Worm (Caenorhabditis elegans) whole organism, late embryonic: ENCODE measurements around the gene ugt-45.
A peak's percentile ranks its signal among the peaks of the same experiment; 100 is the strongest.

Experiments
- C08G9.2 ChIP-seq: sonication (generic microtip); optimal IDR thresholded peaks from 2 replicates; lab custom pipeline; 2016; ENCODE audit warnings: mild to moderate bottlenecking, missing genetic modification characterization, moderate library complexity, missing compliant biosample characterization
- F13H6.1 ChIP-seq: sonication (generic microtip); optimal IDR thresholded peaks from 2 replicates; lab custom pipeline; 2016; ENCODE audit warnings: missing genetic modification characterization, missing compliant biosample characterization
- T23F11.4 ChIP-seq: fragments of 200-800 bp; sonication (Bioruptor generic); optimal IDR thresholded peaks from 2 replicates; lab custom pipeline; 2018; ENCODE audit warnings: mild to moderate bottlenecking, missing genetic modification characterization, missing compliant biosample characterization
- ahr-1 ChIP-seq: sonication (generic microtip); optimal IDR thresholded peaks from 2 replicates; lab custom pipeline; 2016; ENCODE audit warnings: missing genetic modification characterization, missing compliant biosample characterization
- ceh-18 ChIP-seq: sonication (generic microtip); optimal IDR thresholded peaks from 2 replicates; lab custom pipeline; 2016; ENCODE audit warnings: missing genetic modification characterization, missing compliant biosample characterization
- ceh-19 ChIP-seq: fragments of 200-800 bp; sonication (Bioruptor generic); optimal IDR thresholded peaks from 2 replicates; lab custom pipeline; 2018; ENCODE audit warnings: mild to moderate bottlenecking, missing genetic modification characterization, missing compliant biosample characterization
- ceh-22 ChIP-seq: sonication (generic microtip); optimal IDR thresholded peaks from 2 replicates; lab custom pipeline; 2017; ENCODE audit warnings: missing biosample characterization, missing genetic modification characterization
- ceh-24 ChIP-seq: sonication (generic microtip); optimal IDR thresholded peaks from 2 replicates; lab custom pipeline; 2016; ENCODE audit warnings: mild to moderate bottlenecking, missing genetic modification characterization, missing compliant biosample characterization
- ceh-31 ChIP-seq: sonication (generic microtip); optimal IDR thresholded peaks from 2 replicates; lab custom pipeline; 2016; ENCODE audit warnings: missing genetic modification characterization, missing compliant biosample characterization
- ceh-45 ChIP-seq: fragments of 200-800 bp; sonication (Bioruptor generic); IDR thresholded peaks from 2 replicates; pipeline ENCODE4 v1.3.6; 2022; ENCODE audit warnings: missing genetic modification reagents, missing genetic modification characterization, missing compliant biosample characterization
- ceh-48 ChIP-seq: sonication (generic microtip); optimal IDR thresholded peaks from 2 replicates; lab custom pipeline; 2016; ENCODE audit warnings: missing genetic modification characterization, inconsistent platforms, missing compliant biosample characterization
- ceh-6 ChIP-seq: fragments of 200-800 bp; sonication (Bioruptor generic); optimal IDR thresholded peaks from 2 replicates; lab custom pipeline; 2018; ENCODE audit warnings: mild to moderate bottlenecking, missing genetic modification characterization, missing compliant biosample characterization
- ceh-9 ChIP-seq: sonication (generic microtip); optimal IDR thresholded peaks from 2 replicates; lab custom pipeline; 2016; ENCODE audit warnings: mild to moderate bottlenecking, missing genetic modification characterization, inconsistent platforms, missing compliant biosample characterization
- che-1 ChIP-seq: sonication (generic microtip); optimal IDR thresholded peaks from 2 replicates; lab custom pipeline; 2016; ENCODE audit warnings: mild to moderate bottlenecking, missing genetic modification characterization, missing compliant biosample characterization
- dmd-4 ChIP-seq: sonication (generic microtip); optimal IDR thresholded peaks from 2 replicates; lab custom pipeline; 2016; ENCODE audit warnings: borderline replicate concordance, missing genetic modification characterization, missing compliant biosample characterization
- dve-1 ChIP-seq: sonication (generic microtip); optimal IDR thresholded peaks from 2 replicates; lab custom pipeline; 2017; ENCODE audit warnings: antibody characterized with exemption, mild to moderate bottlenecking, missing genetic modification characterization, missing compliant biosample characterization
- elt-2 ChIP-seq: sonication (generic microtip); optimal IDR thresholded peaks from 2 replicates; lab custom pipeline; 2016; ENCODE audit warnings: missing genetic modification reagents, missing genetic modification characterization, missing compliant biosample characterization
- ets-4 ChIP-seq: sonication (generic microtip); optimal IDR thresholded peaks from 2 replicates; lab custom pipeline; 2016; ENCODE audit warnings: missing genetic modification characterization, missing compliant biosample characterization
- eyg-1 ChIP-seq: sonication (generic microtip); optimal IDR thresholded peaks from 2 replicates; lab custom pipeline; 2016; ENCODE audit warnings: missing genotype, missing genetic modification characterization, missing compliant biosample characterization
- fkh-10 ChIP-seq: fragments of 150-350 bp; optimal IDR thresholded peaks from 2 replicates; lab custom pipeline; 2014; ENCODE audit warnings: missing biosample characterization, missing genetic modification reagents, missing genetic modification characterization
- fkh-6 ChIP-seq: sonication (generic microtip); optimal IDR thresholded peaks from 2 replicates; lab custom pipeline; 2016; ENCODE audit warnings: missing genetic modification characterization, missing compliant biosample characterization
- hlh-15 ChIP-seq: sonication (generic microtip); optimal IDR thresholded peaks from 2 replicates; lab custom pipeline; 2016; ENCODE audit warnings: missing genetic modification characterization, missing compliant biosample characterization
- hlh-30 ChIP-seq: sonication (generic microtip); optimal IDR thresholded peaks from 2 replicates; lab custom pipeline; 2017; ENCODE audit warnings: antibody characterized with exemption, missing genetic modification characterization, missing compliant biosample characterization; ENCODE audit not compliant: insufficient read depth
- hlh-6 ChIP-seq: sonication (generic microtip); optimal IDR thresholded peaks from 2 replicates; lab custom pipeline; 2016; ENCODE audit warnings: missing genotype, missing genetic modification characterization, missing compliant biosample characterization
- lim-6 ChIP-seq: sonication (generic microtip); optimal IDR thresholded peaks from 2 replicates; lab custom pipeline; 2016; ENCODE audit warnings: missing genetic modification characterization, missing compliant biosample characterization
- lin-11 ChIP-seq: fragments of 200-800 bp; sonication (Bioruptor generic); optimal IDR thresholded peaks from 2 replicates; lab custom pipeline; 2018; ENCODE audit warnings: mild to moderate bottlenecking, missing genetic modification characterization, missing compliant biosample characterization
- madf-2 ChIP-seq: sonication (generic microtip); optimal IDR thresholded peaks from 2 replicates; lab custom pipeline; 2017; ENCODE audit warnings: missing genetic modification characterization, missing compliant biosample characterization
- nhr-232 ChIP-seq: sonication (generic microtip); optimal IDR thresholded peaks from 2 replicates; lab custom pipeline; 2016; ENCODE audit warnings: missing genetic modification characterization, missing compliant biosample characterization
- npax-4 ChIP-seq: sonication (generic microtip); optimal IDR thresholded peaks from 2 replicates; lab custom pipeline; 2016; ENCODE audit warnings: missing genetic modification characterization, missing compliant biosample characterization
- odd-2 ChIP-seq: sonication (generic microtip); optimal IDR thresholded peaks from 2 replicates; lab custom pipeline; 2017; ENCODE audit warnings: antibody characterized with exemption, mild to moderate bottlenecking, missing genetic modification characterization, missing compliant biosample characterization
- pat-9 ChIP-seq: fragments of 200-800 bp; sonication (Bioruptor generic); optimal IDR thresholded peaks from 2 replicates; lab custom pipeline; 2018; ENCODE audit warnings: mild to moderate bottlenecking, missing genetic modification characterization, moderate library complexity, missing compliant biosample characterization
- pax-1 ChIP-seq: fragments of 150-350 bp; optimal IDR thresholded peaks from 2 replicates; lab custom pipeline; 2014; ENCODE audit warnings: missing biosample characterization, missing genetic modification characterization
- pha-2 ChIP-seq: sonication (generic microtip); optimal IDR thresholded peaks from 2 replicates; lab custom pipeline; 2017; ENCODE audit warnings: mild to moderate bottlenecking, missing genetic modification characterization, missing compliant biosample characterization
- pqm-1 ChIP-seq: sonication (generic microtip); optimal IDR thresholded peaks from 2 replicates; lab custom pipeline; 2016; ENCODE audit warnings: missing genetic modification characterization, missing compliant biosample characterization
- pros-1 ChIP-seq: fragments of 150-350 bp; optimal IDR thresholded peaks from 2 replicates; lab custom pipeline; 2014; ENCODE audit warnings: missing biosample characterization, missing genetic modification reagents, missing genetic modification characterization
- rnt-1 ChIP-seq: sonication (generic microtip); optimal IDR thresholded peaks from 2 replicates; lab custom pipeline; 2016; ENCODE audit warnings: missing genetic modification characterization, missing compliant biosample characterization
- sdc-2 ChIP-seq: sonication (generic microtip); optimal IDR thresholded peaks from 2 replicates; lab custom pipeline; 2016; ENCODE audit warnings: missing genotype, missing genetic modification characterization, missing compliant biosample characterization
- sox-2 ChIP-seq: fragments of 200-800 bp; sonication (Bioruptor generic); IDR thresholded peaks from 2 replicates; pipeline ENCODE4 v1.3.6; 2022; ENCODE audit warnings: missing genetic modification reagents, missing genetic modification characterization, missing compliant biosample characterization
- sox-4 ChIP-seq: sonication (generic microtip); optimal IDR thresholded peaks from 2 replicates; lab custom pipeline; 2017; ENCODE audit warnings: mild to moderate bottlenecking, missing genetic modification characterization, inconsistent platforms, missing compliant biosample characterization
- syd-9 ChIP-seq: sonication (generic microtip); optimal IDR thresholded peaks from 2 replicates; lab custom pipeline; 2016; ENCODE audit warnings: mild to moderate bottlenecking, missing genetic modification characterization, moderate library complexity, missing compliant biosample characterization
- tbx-7 ChIP-seq: sonication (generic microtip); optimal IDR thresholded peaks from 2 replicates; lab custom pipeline; 2016; ENCODE audit warnings: missing genotype, missing genetic modification characterization, missing compliant biosample characterization
- ttx-3 ChIP-seq: sonication (generic microtip); optimal IDR thresholded peaks from 2 replicates; lab custom pipeline; 2016; ENCODE audit warnings: missing genetic modification reagents, missing genetic modification characterization, missing compliant biosample characterization
- unc-3 ChIP-seq, 2 experiments: fragments of 200-800 bp in 1 of 2; sonication (Bioruptor generic) in 1 of 2; sonication (generic microtip) in 1 of 2; conservative IDR thresholded peaks in 1 of 2; optimal IDR thresholded peaks in 1 of 2; 2 replicates each; pipeline versions ENCODE4 v1.3.6 to Lab custom; 2016 to 2022; ENCODE audit warnings: missing compliant biosample characterization in 2 of 2, missing genetic modification characterization in 2 of 2, missing genetic modification reagents in 1 of 2
- unc-42 ChIP-seq: sonication (generic microtip); optimal IDR thresholded peaks from 2 replicates; lab custom pipeline; 2016; ENCODE audit warnings: missing genotype, missing genetic modification characterization, missing compliant biosample characterization
- unc-55 ChIP-seq: sonication (generic microtip); optimal IDR thresholded peaks from 2 replicates; lab custom pipeline; 2017; ENCODE audit warnings: missing biosample characterization, missing genetic modification reagents, missing genetic modification characterization
- unc-86 ChIP-seq: sonication (generic microtip); optimal IDR thresholded peaks from 2 replicates; lab custom pipeline; 2016; ENCODE audit warnings: missing genetic modification characterization, missing compliant biosample characterization
- zip-5 ChIP-seq: sonication (generic microtip); optimal IDR thresholded peaks from 2 replicates; lab custom pipeline; 2016; ENCODE audit warnings: missing genetic modification characterization, missing compliant biosample characterization
- ztf-16 ChIP-seq: sonication (generic microtip); optimal IDR thresholded peaks from 2 replicates; lab custom pipeline; 2017; ENCODE audit warnings: missing genetic modification characterization, missing compliant biosample characterization

ugt-45 gene

ce11 chrIV:3745806-3746205 lies 5.1 kb downstream of the ugt-45 start:
- TF ChIP-seq ceh-24 (tag; lab: Kevin White, UChicago) (no peak), dve-1 (no peak), ceh-18 (tag; lab: Kevin White, UChicago) (no peak), ttx-3 (tag; lab: Kevin White, UChicago) (no peak), hlh-6 (tag; lab: Kevin White, UChicago) (no peak)

- no peak for TF ChIP-seq fkh-10 (GFP tag; lab: Kevin White, UChicago)
- TF ChIP-seq dmd-4 (tag; lab: Kevin White, UChicago) = no peak
- TF ChIP-seq hlh-6 (tag; lab: Kevin White, UChicago) = no peak
- TF ChIP-seq ahr-1 = no peak
- TF ChIP-seq unc-42 (tag; lab: Kevin White, UChicago) = no peak
- TF ChIP-seq pha-2 (tag; lab: Kevin White, UChicago) = no peak
- TF ChIP-seq ztf-16 = no peak
- TF ChIP-seq pat-9 = no peak
- TF ChIP-seq unc-55 (GFP tag; lab: Kevin White, UChicago) = no peak
- no peak for TF ChIP-seq sdc-2
- TF ChIP-seq fkh-6 (tag; lab: Kevin White, UChicago) = no peak
- TF ChIP-seq ceh-48 = no peak
- TF ChIP-seq lin-11 = no peak
- TF ChIP-seq ceh-31 = no peak
- no peak for TF ChIP-seq unc-86 (tag; lab: Kevin White, UChicago)
- TF ChIP-seq hlh-30 (tag; lab: Kevin White, UChicago) = no peak
- TF ChIP-seq ceh-45 (GFP tag; lab: Robert Waterston, UW) = no peak
These were observed 7.2 kb downstream of the ugt-45 start, which contains the start of gene siah-1 for ce11 chrIV:3743748-3744147. TSS of gene siah-1 (plus strand) at chrIV:3744048.

ce11 chrIV:3742426-3742839 lies 8.5 kb downstream of the ugt-45 start:
- peak; percentile 95 for TF ChIP-seq unc-55 (GFP tag; lab: Kevin White, UChicago)
- no peak for TF ChIP-seq unc-3 (GFP tag; conservative IDR thresholded peaks at IDR 0.05; lab: Robert Waterston, UW)
- no peak for TF ChIP-seq unc-3 (tag; optimal IDR thresholded peaks at IDR 0.05; lab: Kevin White, UChicago)
- peak; percentile 14 for TF ChIP-seq rnt-1 (tag; lab: Kevin White, UChicago)
- TF ChIP-seq zip-5 = no peak
- TF ChIP-seq nhr-232 (tag; lab: Kevin White, UChicago) = no peak
- TF ChIP-seq syd-9 (tag; lab: Kevin White, UChicago) = no peak
- TF ChIP-seq pros-1 (tag; lab: Kevin White, UChicago) = no peak
- peak; percentile 11 for TF ChIP-seq sdc-2
- TF ChIP-seq ahr-1 = no peak
- no peak for TF ChIP-seq ceh-6 (GFP tag; lab: Kevin White, UChicago)
- no peak for TF ChIP-seq ceh-9 (tag; lab: Kevin White, UChicago)
- TF ChIP-seq pqm-1 = no peak
- TF ChIP-seq npax-4 (tag; lab: Kevin White, UChicago) = no peak
- TF ChIP-seq hlh-15 (tag; lab: Kevin White, UChicago) = no peak
- TF ChIP-seq ttx-3 (tag; lab: Kevin White, UChicago) = no peak
- no peak for TF ChIP-seq ets-4 (tag; lab: Kevin White, UChicago)
- TF ChIP-seq sox-2 (GFP tag; lab: Robert Waterston, UW) = no peak
- TF ChIP-seq odd-2 = no peak
- TF ChIP-seq elt-2 = no peak
- TF ChIP-seq ceh-45 (GFP tag; lab: Robert Waterston, UW) = no peak
- no peak for TF ChIP-seq hlh-6 (tag; lab: Kevin White, UChicago)
- no peak for TF ChIP-seq fkh-10 (GFP tag; lab: Kevin White, UChicago)
- peak; percentile 32 for TF ChIP-seq ceh-19 (GFP tag; lab: Kevin White, UChicago)
- no peak for TF ChIP-seq tbx-7 (tag; lab: Kevin White, UChicago)
- TF ChIP-seq pat-9 = no peak
- TF ChIP-seq lim-6 (tag; lab: Kevin White, UChicago) = no peak
- TF ChIP-seq che-1 (tag; lab: Kevin White, UChicago) = no peak
- peak; percentile 60 for TF ChIP-seq unc-42 (tag; lab: Kevin White, UChicago)
- peak; percentile 78 for TF ChIP-seq ceh-18 (tag; lab: Kevin White, UChicago)
- TF ChIP-seq ceh-22 (tag; lab: Kevin White, UChicago) = no peak
- no peak for TF ChIP-seq eyg-1 (tag; lab: Kevin White, UChicago)
- no peak for TF ChIP-seq ztf-16
- no peak for TF ChIP-seq sox-4 (tag; lab: Kevin White, UChicago)
- no peak for TF ChIP-seq madf-2 (tag; lab: Kevin White, UChicago)
- no peak for TF ChIP-seq F13H6.1 (tag; lab: Kevin White, UChicago)
- no peak for TF ChIP-seq C08G9.2 (tag; lab: Kevin White, UChicago)
- peak; percentile 39 for TF ChIP-seq pax-1 (tag; lab: Kevin White, UChicago)
- no peak for TF ChIP-seq T23F11.4
- no peak for TF ChIP-seq ceh-24 (tag; lab: Kevin White, UChicago)
